Fruit fly (Drosophila melanogaster): ENCODE results near the gene Traf6.

Traf6 gene

dm6 chrX:8141353-8142066 lies 15.7 kb downstream of the Traf6 start (continued):
- TF ChIP-seq Sox102F (GFP tag; optimal IDR thresholded peaks at IDR 0.05) (peak; percentile 11), CG1233 (GFP tag; optimal IDR thresholded peaks at IDR 0.05) (no peak), exex (tag; optimal IDR thresholded peaks at IDR 0.05) (no peak), CG16863 (GFP tag; optimal IDR thresholded peaks at IDR 0.05) (peak; percentile 22), CG8765 (GFP tag; IDR thresholded peaks at IDR 0.05) (no peak), CG32767 (GFP tag; IDR thresholded peaks at IDR 0.05) (peak; percentile 83), YL-1 (GFP tag; optimal IDR thresholded peaks at IDR 0.05) (peak; percentile 60), ash1 (GFP tag; optimal IDR thresholded peaks at IDR 0.05) (no peak), NK7.1 (GFP tag; optimal IDR thresholded peaks at IDR 0.05) (no peak), pho (GFP tag; optimal IDR thresholded peaks at IDR 0.05) (peak; percentile 8), caup (GFP tag; optimal IDR thresholded peaks at IDR 0.05; ENCODE audit: severe bottlenecking) (peak; percentile 17), tll (GFP tag; optimal IDR thresholded peaks at IDR 0.05) (no peak), CG11695 (GFP tag; IDR thresholded peaks at IDR 0.05) (peak; percentile 40; the same call in 1 of the 3 replicates), Nf-YA (GFP tag; IDR thresholded peaks at IDR 0.05) (no peak), CG3065 (GFP tag; optimal IDR thresholded peaks at IDR 0.05) (no peak), CG18599 (GFP tag; optimal IDR thresholded peaks at IDR 0.05) (peak; percentile 44), Trl (optimal IDR thresholded peaks at IDR 0.05) (no peak), Trl (GFP tag; optimal IDR thresholded peaks at IDR 0.05) (peak; percentile 4), chn (GFP tag; optimal IDR thresholded peaks at IDR 0.05) (peak; percentile 27), CG12236 (GFP tag; optimal IDR thresholded peaks at IDR 0.05) (no peak), CG2889 (GFP tag; IDR thresholded peaks at IDR 0.05) (no peak), sima (GFP tag; optimal IDR thresholded peaks at IDR 0.05) (no peak), Xrp1 (GFP tag; IDR thresholded peaks at IDR 0.05) (peak; percentile 21; the same call in 1 of the 2 replicates), Dll (GFP tag; IDR thresholded peaks at IDR 0.05; ENCODE audit: partially characterized antibody) (no peak), CG18619 (GFP tag; optimal IDR thresholded peaks at IDR 0.05) (peak; percentile 36), Rfx (GFP tag; IDR thresholded peaks at IDR 0.05) (peak; percentile 45; the same call in 1 of the 2 replicates), yki (optimal IDR thresholded peaks at IDR 0.05) (no peak), zf30C (GFP tag; optimal IDR thresholded peaks at IDR 0.05) (no peak), kni (GFP tag; optimal IDR thresholded peaks at IDR 0.05) (peak; percentile 60), CG3995 (GFP tag; optimal IDR thresholded peaks at IDR 0.05) (no peak), kay (GFP tag; optimal IDR thresholded peaks at IDR 0.05) (no peak), dan (GFP tag; IDR thresholded peaks at IDR 0.05) (no peak), zfh1 (GFP tag; IDR thresholded peaks at IDR 0.05) (no peak), ERR (GFP tag; optimal IDR thresholded peaks at IDR 0.05) (no peak), Hr78 (GFP tag; optimal IDR thresholded peaks at IDR 0.05) (no peak), ind (GFP tag; optimal IDR thresholded peaks at IDR 0.05) (peak; percentile 10), CG6683 (GFP tag; optimal IDR thresholded peaks at IDR 0.05) (peak; percentile 0), Lhr (GFP tag; optimal IDR thresholded peaks at IDR 0.05) (no peak), cwo (GFP tag; optimal IDR thresholded peaks at IDR 0.05) (peak; percentile 39), scrt (GFP tag; optimal IDR thresholded peaks at IDR 0.05) (peak; percentile 40), pita (GFP tag; optimal IDR thresholded peaks at IDR 0.05) (no peak), E2f2 (GFP tag; IDR thresholded peaks at IDR 0.05) (no peak), mirr (GFP tag; optimal IDR thresholded peaks at IDR 0.05) (peak; percentile 3), CG7357 (GFP tag; IDR thresholded peaks at IDR 0.05) (no peak), jigr1 (GFP tag; IDR thresholded peaks at IDR 0.05) (no peak), CG17328 (GFP tag; IDR thresholded peaks at IDR 0.05) (peak; percentile 21; the same call in 1 of the 2 replicates), CG34422 (GFP tag; IDR thresholded peaks at IDR 0.05) (peak; percentile 77; the same call in 2 of the 3 replicates), Nf-YC (tag; optimal IDR thresholded peaks at IDR 0.05) (peak; percentile 30), CG10366 (GFP tag; IDR thresholded peaks at IDR 0.05) (peak; percentile 12; the same call in 1 of the 2 replicates), CG43689 (GFP tag; IDR thresholded peaks at IDR 0.05) (no peak)

All from whole organism, embryonic.